Worm (Caenorhabditis elegans) whole organism, L2 larva: Measurements from ENCODE around the gene M7.8.

Experiments used
- ama-1 ChIP-seq: fragments of 150-350 bp; optimal IDR thresholded peaks from 2 replicates; lab custom pipeline; 2018; ENCODE audit warnings: inconsistent platforms
- lin-39 ChIP-seq: fragments of 150-350 bp; optimal IDR thresholded peaks from 2 replicates; lab custom pipeline; 2014; ENCODE audit warnings: missing biosample characterization, missing genetic modification reagents, missing genetic modification characterization
- mab-5 ChIP-seq: fragments of 150-350 bp; optimal IDR thresholded peaks from 2 replicates; lab custom pipeline; 2014; ENCODE audit warnings: missing biosample characterization, missing genetic modification characterization
- nhr-12 ChIP-seq: fragments of 150-350 bp; optimal IDR thresholded peaks from 2 replicates; lab custom pipeline; 2014; ENCODE audit warnings: missing biosample characterization, missing genetic modification characterization
- nhr-25 ChIP-seq: fragments of 150-350 bp; sonication (generic microtip); optimal IDR thresholded peaks from 3 replicates; lab custom pipeline; 2014; ENCODE audit warnings: missing biosample characterization, missing genetic modification characterization
- nhr-77 ChIP-seq: fragments of 150-350 bp; optimal IDR thresholded peaks from 2 replicates; lab custom pipeline; 2014; ENCODE audit warnings: missing biosample characterization, missing genetic modification characterization
- skn-1 ChIP-seq: sonication (generic microtip); optimal IDR thresholded peaks from 2 replicates; lab custom pipeline; 2017; ENCODE audit warnings: missing biosample characterization, missing genetic modification characterization
- sma-3 ChIP-seq: sonication (generic microtip); optimal IDR thresholded peaks from 2 replicates; lab custom pipeline; 2016; ENCODE audit warnings: missing genetic modification reagents, missing genetic modification characterization, missing compliant biosample characterization
- snpc-4 ChIP-seq: fragments of 150-350 bp; optimal IDR thresholded peaks from 2 replicates; lab custom pipeline; 2014; ENCODE audit warnings: missing biosample characterization, missing genetic modification characterization

DNA sequence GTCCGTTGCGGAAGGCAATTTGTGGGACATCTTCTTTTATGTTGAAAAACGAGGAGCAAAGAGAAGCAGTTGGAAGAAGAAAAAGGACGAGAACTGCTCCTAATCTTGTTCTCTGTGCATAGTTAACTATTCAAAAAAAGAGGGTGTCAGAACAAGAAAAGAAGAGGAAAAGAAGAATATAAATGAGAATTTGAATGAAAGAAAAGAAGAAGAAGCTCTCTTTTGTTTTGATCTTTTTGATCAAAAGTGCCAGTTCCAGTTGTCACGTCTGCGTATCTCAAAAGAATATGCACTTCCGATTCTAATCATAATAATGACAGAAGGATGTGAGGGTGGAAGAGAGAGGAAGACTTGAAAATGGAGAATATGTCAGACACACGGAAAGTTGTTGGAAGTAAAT is at the start of gene M7.8:
- TF ChIP-seq nhr-12 (tag; lab: Kevin White, UChicago) (no peak), nhr-25 (tag; lab: Kevin White, UChicago) (no peak), mab-5 (tag; lab: Kevin White, UChicago) (no peak), skn-1 (tag; lab: Kevin White, UChicago) (no peak), ama-1 (lab: Kevin White, UChicago) (no peak), snpc-4 (tag; lab: Kevin White, UChicago) (no peak), sma-3 (GFP tag; lab: Kevin White, UChicago) (no peak), lin-39 (tag; lab: Kevin White, UChicago) (no peak), nhr-77 (tag; lab: Kevin White, UChicago) (no peak)
